Fruit fly (Drosophila melanogaster) Kc167 (cell line): ENCODE data around the gene CG1907.

ENCODE experiments used
- Myc ChIP-seq: fragments of >200 bp; optimal IDR thresholded peaks from 2 replicates; lab custom pipeline; 2017; ENCODE audit warnings: missing external identifiers
- Sin3A ChIP-seq: fragments of >200 bp; optimal IDR thresholded peaks from 2 replicates; lab custom pipeline; 2018; ENCODE audit warnings: missing external identifiers
- h ChIP-seq: fragments of >200 bp; optimal IDR thresholded peaks from 3 replicates; lab custom pipeline; 2018; ENCODE audit warnings: missing external identifiers
- insv ChIP-seq: fragments of >200 bp; optimal IDR thresholded peaks from 3 replicates; lab custom pipeline; 2018; ENCODE audit warnings: missing external identifiers
- psq ChIP-seq: fragments of >200 bp; optimal IDR thresholded peaks from 2 replicates; lab custom pipeline; 2017; ENCODE audit warnings: missing external identifiers
- ttk ChIP-seq: sonication (Bioruptor generic); optimal IDR thresholded peaks from 2 replicates; lab custom pipeline; 2017; ENCODE audit warnings: missing external identifiers

The CG1907 gene

dm6 chr3R:29668777-29669176, 49.9 kb downstream of the CG1907 start, which contains the start of the genes ppk20 and ppk30:
TSS of gene ppk20 (minus strand) at chr3R:29668877.
TSS of gene ppk30 (plus strand) at chr3R:29669149.
- TF ChIP-seq Myc: no peak
- TF ChIP-seq psq (lab: Kevin White, UChicago): no peak
- TF ChIP-seq ttk (lab: Kevin White, UChicago): no peak
- TF ChIP-seq insv (lab: Kevin White, UChicago): no peak
- no peak for TF ChIP-seq h (lab: Kevin White, UChicago)
- TF ChIP-seq Sin3A (lab: Kevin White, UChicago): no peak
